Worm (Caenorhabditis elegans) whole organism, young adult: Measurements from ENCODE around the gene fozi-1.

Experiments
- C17E4.6 ChIP-seq: fragments of 200-800 bp; sonication (Bioruptor generic); IDR thresholded peaks from 2 replicates; pipeline ENCODE4 v1.3.6; 2022; ENCODE audit warnings: missing genetic modification reagents, missing genetic modification characterization, missing compliant biosample characterization
- F55B11.4 ChIP-seq: sonication (generic microtip); optimal IDR thresholded peaks from 2 replicates; lab custom pipeline; 2016; ENCODE audit warnings: missing compliant biosample characterization, missing genetic modification characterization, borderline replicate concordance; ENCODE audit not compliant: insufficient read depth
- aptf-3 ChIP-seq: fragments of 200-800 bp; sonication (Bioruptor generic); IDR thresholded peaks from 2 replicates; pipeline ENCODE4 v1.3.6; 2022; ENCODE audit warnings: missing genetic modification characterization, missing compliant biosample characterization
- attf-6 ChIP-seq: fragments of 200-800 bp; sonication (Bioruptor generic); IDR thresholded peaks from 2 replicates; pipeline ENCODE4 v1.3.6; 2022; ENCODE audit warnings: missing genetic modification reagents, missing genetic modification characterization, missing compliant biosample characterization
- ceh-27 ChIP-seq: fragments of 200-800 bp; sonication (Bioruptor generic); optimal IDR thresholded peaks from 2 replicates; lab custom pipeline; 2018; ENCODE audit warnings: mild to moderate bottlenecking, missing genetic modification characterization, moderate library complexity, missing compliant biosample characterization
- dpl-1 ChIP-seq: fragments of 150-350 bp; optimal IDR thresholded peaks from 2 replicates; lab custom pipeline; 2014; ENCODE audit warnings: missing biosample characterization, missing genetic modification reagents, missing genetic modification characterization
- efl-1 ChIP-seq: fragments of 150-350 bp; optimal IDR thresholded peaks from 2 replicates; lab custom pipeline; 2014; ENCODE audit warnings: missing biosample characterization, missing genetic modification reagents, missing genetic modification characterization
- ets-4 ChIP-seq: fragments of 200-800 bp; sonication (Bioruptor generic); optimal IDR thresholded peaks from 2 replicates; lab custom pipeline; 2018; ENCODE audit warnings: mild to moderate bottlenecking, missing genetic modification characterization, missing compliant biosample characterization
- gei-17 ChIP-seq: fragments of 200-800 bp; sonication (Bioruptor generic); optimal IDR thresholded peaks from 2 replicates; lab custom pipeline; 2018; ENCODE audit warnings: mild to moderate bottlenecking, missing genetic modification characterization, missing compliant biosample characterization
- hmg-20 ChIP-seq: fragments of 200-800 bp; sonication (Bioruptor generic); IDR thresholded peaks from 2 replicates; pipeline ENCODE4 v1.3.6; 2022; ENCODE audit warnings: missing genetic modification reagents, missing genetic modification characterization, missing compliant biosample characterization
- lin-40 ChIP-seq: sonication (generic microtip); optimal IDR thresholded peaks from 2 replicates; lab custom pipeline; 2016; ENCODE audit warnings: missing genetic modification characterization, mild to moderate bottlenecking, missing compliant biosample characterization, missing genotype, missing genetic modification reagents
- lsl-1 ChIP-seq: fragments of 200-800 bp; sonication (Bioruptor generic); optimal IDR thresholded peaks from 2 replicates; lab custom pipeline; 2018; ENCODE audit warnings: mild to moderate bottlenecking, missing genetic modification characterization, moderate library complexity, missing compliant biosample characterization
- madf-3 ChIP-seq: fragments of 200-800 bp; sonication (Bioruptor generic); IDR thresholded peaks from 2 replicates; pipeline ENCODE4 v1.3.6; 2022; ENCODE audit warnings: missing genetic modification reagents, missing genetic modification characterization, missing compliant biosample characterization
- mcd-1 ChIP-seq: fragments of 200-800 bp; sonication (Bioruptor generic); IDR thresholded peaks from 2 replicates; pipeline ENCODE4 v1.3.6; 2022; ENCODE audit warnings: missing genetic modification reagents, missing genetic modification characterization, missing compliant biosample characterization
- mes-4 ChIP-seq: sonication (generic microtip); optimal IDR thresholded peaks from 2 replicates; lab custom pipeline; 2016; ENCODE audit warnings: missing genotype, missing genetic modification characterization, missing compliant biosample characterization
- nhr-120 ChIP-seq: fragments of 200-800 bp; sonication (Bioruptor generic); IDR thresholded peaks from 2 replicates; pipeline ENCODE4 v1.3.6; 2022; ENCODE audit warnings: missing genetic modification characterization, missing compliant biosample characterization
- repo-1 ChIP-seq: sonication (generic microtip); optimal IDR thresholded peaks from 2 replicates; lab custom pipeline; 2017; ENCODE audit warnings: mild to moderate bottlenecking, missing genetic modification characterization, missing compliant biosample characterization
- snpc-3.4 ChIP-seq: sonication (generic microtip); optimal IDR thresholded peaks from 2 replicates; lab custom pipeline; 2017; ENCODE audit warnings: missing genetic modification characterization, mild to moderate bottlenecking, missing compliant biosample characterization, antibody characterized with exemption, moderate library complexity, missing genotype, missing genetic modification reagents
- ztf-26 ChIP-seq: sonication (generic microtip); optimal IDR thresholded peaks from 2 replicates; lab custom pipeline; 2017; ENCODE audit warnings: missing genetic modification characterization, missing compliant biosample characterization
- ztf-6 ChIP-seq: fragments of 200-800 bp; sonication (Bioruptor generic); IDR thresholded peaks from 2 replicates; pipeline ENCODE4 v1.3.6; 2022; ENCODE audit warnings: missing genetic modification reagents, missing genetic modification characterization, missing compliant biosample characterization

fozi-1 gene

ce11 chrIII:9346114-9346513 is 64.5 kb downstream of the fozi-1 start:
- TF ChIP-seq repo-1 (tag; lab: Kevin White, UChicago) (no peak), lin-40 (tag; lab: Kevin White, UChicago) (no peak), madf-3 (GFP tag; lab: Robert Waterston, UW) (no peak), mes-4 (tag; lab: Kevin White, UChicago) (no peak), snpc-3.4 (tag; lab: Kevin White, UChicago) (no peak), aptf-3 (no peak), attf-6 (GFP tag; lab: Robert Waterston, UW) (no peak), mcd-1 (GFP tag; lab: Robert Waterston, UW) (no peak), F55B11.4 (tag; lab: Kevin White, UChicago) (no peak), ets-4 (GFP tag; lab: Kevin White, UChicago) (no peak), gei-17 (GFP tag; lab: Kevin White, UChicago) (no peak), lsl-1 (GFP tag; lab: Kevin White, UChicago) (no peak), efl-1 (GFP tag; lab: Kevin White, UChicago) (no peak), ztf-26 (tag; lab: Kevin White, UChicago) (no peak), hmg-20 (GFP tag; lab: Robert Waterston, UW) (no peak), ztf-6 (GFP tag; lab: Robert Waterston, UW) (no peak), C17E4.6 (GFP tag; lab: Robert Waterston, UW) (no peak), dpl-1 (no peak), ceh-27 (GFP tag; lab: Kevin White, UChicago) (no peak), nhr-120 (GFP tag; lab: Robert Waterston, UW) (no peak)
- TF ChIP-seq, all 124 proteins: peak for 0
